Worm (Caenorhabditis elegans) whole organism, late embryonic: ENCODE measurements around the gene aat-2.

Experiments
- K02D7.2 ChIP-seq: sonication (generic microtip); optimal IDR thresholded peaks from 2 replicates; lab custom pipeline; 2017; ENCODE audit warnings: mild to moderate bottlenecking, missing genetic modification characterization, missing compliant biosample characterization
- K09A11.1 ChIP-seq: sonication (generic microtip); optimal IDR thresholded peaks from 2 replicates; lab custom pipeline; 2017; ENCODE audit warnings: antibody characterized with exemption, mild to moderate bottlenecking, missing genetic modification characterization, missing compliant biosample characterization; ENCODE audit not compliant: insufficient read depth
- T23F11.4 ChIP-seq: fragments of 200-800 bp; sonication (Bioruptor generic); optimal IDR thresholded peaks from 2 replicates; lab custom pipeline; 2018; ENCODE audit warnings: mild to moderate bottlenecking, missing genetic modification characterization, missing compliant biosample characterization
- Y22D7AL.16 ChIP-seq: sonication (generic microtip); optimal IDR thresholded peaks from 2 replicates; lab custom pipeline; 2016; ENCODE audit warnings: missing genetic modification characterization, missing compliant biosample characterization
- ahr-1 ChIP-seq: sonication (generic microtip); optimal IDR thresholded peaks from 2 replicates; lab custom pipeline; 2016; ENCODE audit warnings: missing genetic modification characterization, missing compliant biosample characterization
- ceh-14 ChIP-seq: sonication (generic microtip); optimal IDR thresholded peaks from 2 replicates; lab custom pipeline; 2016; ENCODE audit warnings: missing genotype, missing genetic modification characterization, missing compliant biosample characterization
- ceh-19 ChIP-seq: fragments of 200-800 bp; sonication (Bioruptor generic); optimal IDR thresholded peaks from 2 replicates; lab custom pipeline; 2018; ENCODE audit warnings: mild to moderate bottlenecking, missing genetic modification characterization, missing compliant biosample characterization
- ceh-2 ChIP-seq: sonication (generic microtip); optimal IDR thresholded peaks from 2 replicates; lab custom pipeline; 2016; ENCODE audit warnings: missing genotype, missing genetic modification characterization, missing compliant biosample characterization
- ceh-22 ChIP-seq: sonication (generic microtip); optimal IDR thresholded peaks from 2 replicates; lab custom pipeline; 2017; ENCODE audit warnings: missing biosample characterization, missing genetic modification characterization
- ceh-30 ChIP-seq: fragments of 150-350 bp; optimal IDR thresholded peaks from 2 replicates; lab custom pipeline; 2014; ENCODE audit warnings: missing biosample characterization, missing genetic modification characterization
- ceh-31 ChIP-seq: sonication (generic microtip); optimal IDR thresholded peaks from 2 replicates; lab custom pipeline; 2016; ENCODE audit warnings: missing genetic modification characterization, missing compliant biosample characterization
- ceh-45 ChIP-seq: fragments of 200-800 bp; sonication (Bioruptor generic); IDR thresholded peaks from 2 replicates; pipeline ENCODE4 v1.3.6; 2022; ENCODE audit warnings: missing genetic modification reagents, missing genetic modification characterization, missing compliant biosample characterization
- ceh-48 ChIP-seq: sonication (generic microtip); optimal IDR thresholded peaks from 2 replicates; lab custom pipeline; 2016; ENCODE audit warnings: missing genetic modification characterization, inconsistent platforms, missing compliant biosample characterization
- ceh-6 ChIP-seq: fragments of 200-800 bp; sonication (Bioruptor generic); optimal IDR thresholded peaks from 2 replicates; lab custom pipeline; 2018; ENCODE audit warnings: mild to moderate bottlenecking, missing genetic modification characterization, missing compliant biosample characterization
- che-1 ChIP-seq: sonication (generic microtip); optimal IDR thresholded peaks from 2 replicates; lab custom pipeline; 2016; ENCODE audit warnings: mild to moderate bottlenecking, missing genetic modification characterization, missing compliant biosample characterization
- eyg-1 ChIP-seq: sonication (generic microtip); optimal IDR thresholded peaks from 2 replicates; lab custom pipeline; 2016; ENCODE audit warnings: missing genotype, missing genetic modification characterization, missing compliant biosample characterization
- fax-1 ChIP-seq: sonication (generic microtip); optimal IDR thresholded peaks from 2 replicates; lab custom pipeline; 2016; ENCODE audit warnings: missing genotype, missing genetic modification characterization, missing compliant biosample characterization
- fkh-6 ChIP-seq: sonication (generic microtip); optimal IDR thresholded peaks from 2 replicates; lab custom pipeline; 2016; ENCODE audit warnings: missing genetic modification characterization, missing compliant biosample characterization
- gmeb-2 ChIP-seq: sonication (generic microtip); optimal IDR thresholded peaks from 2 replicates; lab custom pipeline; 2016; ENCODE audit warnings: missing genetic modification characterization, inconsistent platforms, missing compliant biosample characterization
- hlh-15 ChIP-seq: sonication (generic microtip); optimal IDR thresholded peaks from 2 replicates; lab custom pipeline; 2016; ENCODE audit warnings: missing genetic modification characterization, missing compliant biosample characterization
- hlh-30 ChIP-seq: sonication (generic microtip); optimal IDR thresholded peaks from 2 replicates; lab custom pipeline; 2017; ENCODE audit warnings: antibody characterized with exemption, missing genetic modification characterization, missing compliant biosample characterization; ENCODE audit not compliant: insufficient read depth
- hlh-6 ChIP-seq: sonication (generic microtip); optimal IDR thresholded peaks from 2 replicates; lab custom pipeline; 2016; ENCODE audit warnings: missing genotype, missing genetic modification characterization, missing compliant biosample characterization
- hlh-8 ChIP-seq: sonication (generic microtip); optimal IDR thresholded peaks from 2 replicates; lab custom pipeline; 2016; ENCODE audit warnings: missing genotype, missing genetic modification characterization, missing compliant biosample characterization
- lim-6 ChIP-seq: sonication (generic microtip); optimal IDR thresholded peaks from 2 replicates; lab custom pipeline; 2016; ENCODE audit warnings: missing genetic modification characterization, missing compliant biosample characterization
- lin-11 ChIP-seq: fragments of 200-800 bp; sonication (Bioruptor generic); optimal IDR thresholded peaks from 2 replicates; lab custom pipeline; 2018; ENCODE audit warnings: mild to moderate bottlenecking, missing genetic modification characterization, missing compliant biosample characterization
- madf-2 ChIP-seq: sonication (generic microtip); optimal IDR thresholded peaks from 2 replicates; lab custom pipeline; 2017; ENCODE audit warnings: missing genetic modification characterization, missing compliant biosample characterization
- mec-3 ChIP-seq: sonication (generic microtip); optimal IDR thresholded peaks from 2 replicates; lab custom pipeline; 2016; ENCODE audit warnings: borderline replicate concordance, missing genetic modification characterization, missing compliant biosample characterization
- nfya-1 ChIP-seq: sonication (generic microtip); optimal IDR thresholded peaks from 2 replicates; lab custom pipeline; 2017; ENCODE audit warnings: missing genetic modification characterization, mild to moderate bottlenecking, missing compliant biosample characterization, antibody characterized with exemption, moderate library complexity
- nhr-232 ChIP-seq: sonication (generic microtip); optimal IDR thresholded peaks from 2 replicates; lab custom pipeline; 2016; ENCODE audit warnings: missing genetic modification characterization, missing compliant biosample characterization
- npax-4 ChIP-seq: sonication (generic microtip); optimal IDR thresholded peaks from 2 replicates; lab custom pipeline; 2016; ENCODE audit warnings: missing genetic modification characterization, missing compliant biosample characterization
- odd-2 ChIP-seq: sonication (generic microtip); optimal IDR thresholded peaks from 2 replicates; lab custom pipeline; 2017; ENCODE audit warnings: antibody characterized with exemption, mild to moderate bottlenecking, missing genetic modification characterization, missing compliant biosample characterization
- pat-9 ChIP-seq: fragments of 200-800 bp; sonication (Bioruptor generic); optimal IDR thresholded peaks from 2 replicates; lab custom pipeline; 2018; ENCODE audit warnings: mild to moderate bottlenecking, missing genetic modification characterization, moderate library complexity, missing compliant biosample characterization
- pax-1 ChIP-seq: fragments of 150-350 bp; optimal IDR thresholded peaks from 2 replicates; lab custom pipeline; 2014; ENCODE audit warnings: missing biosample characterization, missing genetic modification characterization
- pqm-1 ChIP-seq: sonication (generic microtip); optimal IDR thresholded peaks from 2 replicates; lab custom pipeline; 2016; ENCODE audit warnings: missing genetic modification characterization, missing compliant biosample characterization
- ref-2 ChIP-seq: sonication (generic microtip); optimal IDR thresholded peaks from 2 replicates; lab custom pipeline; 2016; ENCODE audit warnings: missing genetic modification characterization, missing compliant biosample characterization
- sox-4 ChIP-seq: sonication (generic microtip); optimal IDR thresholded peaks from 2 replicates; lab custom pipeline; 2017; ENCODE audit warnings: mild to moderate bottlenecking, missing genetic modification characterization, inconsistent platforms, missing compliant biosample characterization
- syd-9 ChIP-seq: sonication (generic microtip); optimal IDR thresholded peaks from 2 replicates; lab custom pipeline; 2016; ENCODE audit warnings: mild to moderate bottlenecking, missing genetic modification characterization, moderate library complexity, missing compliant biosample characterization
- tbx-2 ChIP-seq: sonication (generic microtip); optimal IDR thresholded peaks from 2 replicates; lab custom pipeline; 2016; ENCODE audit warnings: missing genetic modification characterization, missing compliant biosample characterization
- tbx-7 ChIP-seq: sonication (generic microtip); optimal IDR thresholded peaks from 2 replicates; lab custom pipeline; 2016; ENCODE audit warnings: missing genotype, missing genetic modification characterization, missing compliant biosample characterization
- unc-3 ChIP-seq, 2 experiments: fragments of 200-800 bp in 1 of 2; sonication (Bioruptor generic) in 1 of 2; sonication (generic microtip) in 1 of 2; conservative IDR thresholded peaks in 1 of 2; optimal IDR thresholded peaks in 1 of 2; 2 replicates each; pipeline versions ENCODE4 v1.3.6 to Lab custom; 2016 to 2022; ENCODE audit warnings: missing compliant biosample characterization in 2 of 2, missing genetic modification characterization in 2 of 2, missing genetic modification reagents in 1 of 2
- unc-42 ChIP-seq: sonication (generic microtip); optimal IDR thresholded peaks from 2 replicates; lab custom pipeline; 2016; ENCODE audit warnings: missing genotype, missing genetic modification characterization, missing compliant biosample characterization
- unc-55 ChIP-seq: sonication (generic microtip); optimal IDR thresholded peaks from 2 replicates; lab custom pipeline; 2017; ENCODE audit warnings: missing biosample characterization, missing genetic modification reagents, missing genetic modification characterization
- unc-86 ChIP-seq: sonication (generic microtip); optimal IDR thresholded peaks from 2 replicates; lab custom pipeline; 2016; ENCODE audit warnings: missing genetic modification characterization, missing compliant biosample characterization
- zip-5 ChIP-seq: sonication (generic microtip); optimal IDR thresholded peaks from 2 replicates; lab custom pipeline; 2016; ENCODE audit warnings: missing genetic modification characterization, missing compliant biosample characterization
- ztf-16 ChIP-seq: sonication (generic microtip); optimal IDR thresholded peaks from 2 replicates; lab custom pipeline; 2017; ENCODE audit warnings: missing genetic modification characterization, missing compliant biosample characterization

Gene aat-2

DNA sequence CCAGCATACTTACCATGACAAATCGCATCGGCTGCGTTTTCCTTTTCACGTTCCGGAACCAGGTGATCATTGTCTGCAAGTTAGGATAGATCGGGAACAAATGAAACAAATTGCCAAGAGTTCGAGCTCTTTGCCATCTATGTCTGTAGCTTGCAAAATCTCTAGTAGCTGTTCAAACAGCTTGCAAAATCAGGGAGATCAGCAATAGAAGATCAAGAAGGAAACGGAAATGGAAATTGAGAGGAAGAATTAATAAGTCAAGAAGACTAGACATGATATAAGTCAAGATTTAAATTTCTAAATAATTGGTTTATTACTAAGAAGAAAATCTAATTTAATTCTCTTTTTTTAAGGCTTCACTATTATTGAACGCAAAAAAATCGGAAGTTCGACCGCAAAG, 13.9 kb downstream of the aat-2 start, which contains the start of gene F07C3.3:
Gene F07C3.3, minus strand, starts transcription at position 101 of the 400 bp plus-strand sequence.
- TF ChIP-seq unc-42 (tag; lab: Kevin White, UChicago) (no peak), ceh-2 (tag; lab: Kevin White, UChicago) (no peak), eyg-1 (tag; lab: Kevin White, UChicago) (no peak), zip-5 (tag; lab: Kevin White, UChicago) (no peak), ahr-1 (tag; lab: Kevin White, UChicago) (no peak), Y22D7AL.16 (tag; lab: Kevin White, UChicago) (no peak), ceh-30 (no peak), unc-55 (GFP tag; lab: Kevin White, UChicago) (no peak), ztf-16 (no peak), gmeb-2 (tag; lab: Kevin White, UChicago) (no peak), nhr-232 (tag; lab: Kevin White, UChicago) (no peak), ceh-19 (no peak), pax-1 (tag; lab: Kevin White, UChicago) (no peak)

DNA sequence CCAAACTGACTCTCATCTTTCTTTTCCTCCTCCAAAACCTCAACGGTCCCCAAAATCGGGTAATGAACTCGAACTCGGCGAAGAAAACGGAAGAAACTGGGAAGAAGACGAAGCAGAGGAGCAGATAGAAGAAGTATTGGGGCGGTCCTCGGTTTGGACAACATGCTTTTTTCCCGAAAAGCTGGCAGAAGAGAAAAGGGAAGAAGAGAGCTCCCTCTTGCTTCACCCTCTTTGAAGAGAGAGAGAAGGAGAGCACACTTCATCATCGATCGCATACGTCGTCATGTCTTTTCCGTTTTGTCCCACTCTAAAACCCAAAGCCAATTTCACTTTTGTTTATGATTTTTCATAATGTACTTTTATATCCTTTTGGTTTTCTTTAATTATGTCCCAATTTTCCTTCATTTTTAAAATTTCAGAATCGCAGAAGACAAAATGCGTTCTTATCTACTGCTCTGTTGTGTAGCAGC, 20.4 kb downstream of the aat-2 start, which contains the start of gene F07C3.2:
Gene F07C3.2, plus strand, starts transcription at position 420 of the 470 bp plus-strand sequence.
- TF ChIP-seq hlh-30 (tag; lab: Kevin White, UChicago) = no peak
- TF ChIP-seq ceh-31 = peak; percentile 56
- peak; percentile 30 for TF ChIP-seq ceh-48 (tag; lab: Kevin White, UChicago)
- no peak for TF ChIP-seq fax-1 (tag; lab: Kevin White, UChicago)
- TF ChIP-seq mec-3 = no peak
- TF ChIP-seq hlh-15 (tag; lab: Kevin White, UChicago) = no peak
- TF ChIP-seq unc-86 (tag; lab: Kevin White, UChicago) = no peak
- peak; percentile 61 for TF ChIP-seq unc-42 (tag; lab: Kevin White, UChicago)
- no peak for TF ChIP-seq ztf-16
- TF ChIP-seq K02D7.2 (tag; lab: Kevin White, UChicago) = no peak

DNA sequence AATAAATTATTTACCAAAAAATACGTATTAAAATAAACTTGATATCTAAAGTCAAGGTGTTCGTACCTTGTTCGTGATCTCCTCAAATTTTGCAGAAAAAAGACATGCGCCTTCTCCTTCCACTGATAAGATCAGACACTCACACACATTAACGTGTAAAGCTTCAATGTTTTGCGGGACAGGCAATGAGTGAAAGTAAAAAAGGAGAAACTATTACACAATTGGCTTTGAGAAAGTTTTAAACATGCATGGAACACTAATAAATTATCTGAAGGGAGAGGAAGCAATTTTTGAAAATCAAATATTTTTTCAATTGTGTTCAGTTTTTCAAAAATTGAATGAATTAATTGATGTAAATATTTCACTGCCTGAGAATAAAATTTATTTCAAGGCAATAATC, 21.2 kb downstream of the aat-2 start:
- TF ChIP-seq ceh-6 (GFP tag; lab: Kevin White, UChicago) (no peak), ceh-19 (no peak), nhr-232 (tag; lab: Kevin White, UChicago) (no peak), npax-4 (tag; lab: Kevin White, UChicago) (no peak), unc-3 (GFP tag; conservative IDR thresholded peaks at IDR 0.05; lab: Robert Waterston, UW) (no peak), unc-3 (tag; optimal IDR thresholded peaks at IDR 0.05; lab: Kevin White, UChicago) (no peak), ceh-45 (GFP tag; lab: Robert Waterston, UW) (no peak), odd-2 (tag; lab: Kevin White, UChicago) (no peak), K09A11.1 (tag; lab: Kevin White, UChicago) (no peak), T23F11.4 (GFP tag; lab: Kevin White, UChicago) (no peak), nfya-1 (tag; lab: Kevin White, UChicago) (no peak), fkh-6 (no peak), hlh-8 (tag; lab: Kevin White, UChicago) (no peak), lin-11 (tag; lab: Kevin White, UChicago) (no peak), tbx-2 (tag; lab: Kevin White, UChicago) (no peak)

DNA sequence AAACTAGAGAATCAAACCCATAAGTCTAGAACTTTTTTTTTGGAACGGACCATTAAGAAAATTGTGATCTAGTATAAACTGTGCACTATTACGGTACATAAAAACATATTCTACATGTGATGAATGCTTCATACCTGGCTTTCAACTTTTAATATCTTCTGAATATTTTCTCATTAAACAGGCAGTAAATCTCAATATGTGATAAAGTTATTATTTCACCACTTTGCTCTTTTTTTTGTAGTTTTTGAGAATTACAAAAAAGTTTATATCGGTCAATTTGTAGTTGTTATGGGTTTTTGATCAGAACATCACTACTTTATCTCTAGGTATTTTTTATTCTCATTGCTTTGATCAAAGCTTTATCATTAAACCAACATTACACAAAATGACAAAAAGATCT, 21.8 kb downstream of the aat-2 start:
- no peak for TF ChIP-seq madf-2
- no peak for TF ChIP-seq syd-9 (tag; lab: Kevin White, UChicago)
- TF ChIP-seq ceh-19 = no peak
- TF ChIP-seq nfya-1 (tag; lab: Kevin White, UChicago) = no peak
- TF ChIP-seq hlh-6 (tag; lab: Kevin White, UChicago) = no peak
- TF ChIP-seq sox-4 = no peak
- no peak for TF ChIP-seq tbx-7 (tag; lab: Kevin White, UChicago)
- TF ChIP-seq tbx-2 (tag; lab: Kevin White, UChicago) = no peak
- TF ChIP-seq hlh-8 (tag; lab: Kevin White, UChicago) = no peak
- no peak for TF ChIP-seq unc-55 (GFP tag; lab: Kevin White, UChicago)
- no peak for TF ChIP-seq ceh-14 (tag; lab: Kevin White, UChicago)
- TF ChIP-seq ceh-22 (tag; lab: Kevin White, UChicago) = no peak
- no peak for TF ChIP-seq che-1
- no peak for TF ChIP-seq ceh-45 (GFP tag; lab: Robert Waterston, UW)
- no peak for TF ChIP-seq mec-3
- no peak for TF ChIP-seq pqm-1 (tag; lab: Kevin White, UChicago)
- no peak for TF ChIP-seq ref-2
- TF ChIP-seq pat-9 (tag; lab: Kevin White, UChicago) = no peak
- no peak for TF ChIP-seq lim-6 (tag; lab: Kevin White, UChicago)
